Fruit fly (Drosophila melanogaster) whole organism, wandering third instar larva: Measurements from ENCODE around the gene Klp67A.

Source experiments
- Abd-B ChIP-seq: fragments of >200 bp; optimal IDR thresholded peaks from 2 replicates; lab custom pipeline; 2017; ENCODE audit warnings: missing biosample characterization, missing genetic modification characterization
- CG32264 ChIP-seq: fragments of 200-800 bp; sonication (Bioruptor generic); optimal IDR thresholded peaks from 2 replicates; lab custom pipeline; 2016; ENCODE audit warnings: missing biosample characterization, missing genetic modification characterization
- CG9705 ChIP-seq: fragments of 200-800 bp; sonication (Bioruptor generic); optimal IDR thresholded peaks from 2 replicates; lab custom pipeline; 2018; ENCODE audit warnings: missing biosample characterization, mild to moderate bottlenecking, missing genetic modification characterization
- CrebA ChIP-seq: fragments of 200-800 bp; sonication (Bioruptor generic); optimal IDR thresholded peaks from 2 replicates; lab custom pipeline; 2016; ENCODE audit warnings: missing biosample characterization, mild to moderate bottlenecking, missing genetic modification characterization, borderline replicate concordance
- Dfd ChIP-seq: fragments of >200 bp; optimal IDR thresholded peaks from 2 replicates; lab custom pipeline; 2017; ENCODE audit warnings: missing biosample characterization, missing genetic modification characterization
- Dif ChIP-seq: fragments of 200-275, 200-300 bp; sonication (Bioruptor generic); optimal IDR thresholded peaks from 2 replicates; lab custom pipeline; 2018; ENCODE audit warnings: missing biosample characterization, missing genetic modification characterization; ENCODE audit not compliant: partially characterized antibody
- GATAd ChIP-seq: sonication (Bioruptor generic); optimal IDR thresholded peaks from 2 replicates; lab custom pipeline; 2016; ENCODE audit warnings: missing biosample characterization, missing genetic modification characterization
- HLH106 ChIP-seq: fragments of 200-800 bp; optimal IDR thresholded peaks from 3 replicates; lab custom pipeline; 2019; ENCODE audit warnings: missing biosample characterization, mild to moderate bottlenecking, missing genetic modification characterization, moderate library complexity
- Hnf4 ChIP-seq: fragments of 200-800 bp; sonication (Bioruptor generic); optimal IDR thresholded peaks from 2 replicates; lab custom pipeline; 2016; ENCODE audit warnings: missing biosample characterization, mild to moderate bottlenecking, missing genetic modification characterization
- Hr78 ChIP-seq: fragments of >200 bp; optimal IDR thresholded peaks from 2 replicates; lab custom pipeline; 2017; ENCODE audit warnings: missing biosample characterization, missing genetic modification characterization
- Hr83 ChIP-seq: fragments of 200-300 bp; sonication (Bioruptor generic); optimal IDR thresholded peaks from 2 replicates; lab custom pipeline; 2016; ENCODE audit warnings: missing biosample characterization, mild to moderate bottlenecking, missing genetic modification characterization, moderate library complexity; ENCODE audit not compliant: poor library complexity, severe bottlenecking
- Jra ChIP-seq: sonication (Bioruptor generic); optimal IDR thresholded peaks from 2 replicates; lab custom pipeline; 2016; ENCODE audit warnings: missing biosample characterization, missing genetic modification characterization
- Mio ChIP-seq: sonication (Bioruptor generic); optimal IDR thresholded peaks from 2 replicates; lab custom pipeline; 2016; ENCODE audit warnings: missing biosample characterization, missing genetic modification characterization
- Myc ChIP-seq: fragments of >200 bp; optimal IDR thresholded peaks from 2 replicates; lab custom pipeline; 2017
- N ChIP-seq: fragments of >200 bp; optimal IDR thresholded peaks from 2 replicates; lab custom pipeline; 2018; ENCODE audit warnings: missing biosample characterization, missing external identifiers, missing genetic modification characterization
- OdsH ChIP-seq: fragments of 200-800 bp; sonication (Bioruptor generic); optimal IDR thresholded peaks from 2 replicates; lab custom pipeline; 2016; ENCODE audit warnings: missing biosample characterization, mild to moderate bottlenecking, missing genetic modification characterization
- Rel ChIP-seq, 2 experiments: fragments of 200-800 bp; sonication (Bioruptor generic) in 1 of 2; optimal IDR thresholded peaks; 2 replicates in 1 of 2; 3 replicates in 1 of 2; lab custom pipeline; 2016 to 2019; ENCODE audit warnings: mild to moderate bottlenecking in 2 of 2, missing biosample characterization in 2 of 2, missing genetic modification characterization in 2 of 2, moderate library complexity in 1 of 2
- Sp1 ChIP-seq: fragments of 200-800 bp; sonication (Bioruptor generic); optimal IDR thresholded peaks from 3 replicates; lab custom pipeline; 2019; ENCODE audit warnings: missing biosample characterization, mild to moderate bottlenecking, missing genetic modification characterization, moderate library complexity
- Vsx2 ChIP-seq: fragments of 200-300, 225-300 bp; sonication (Bioruptor generic); optimal IDR thresholded peaks from 2 replicates; lab custom pipeline; 2018; ENCODE audit warnings: missing biosample characterization, missing genetic modification characterization; ENCODE audit not compliant: partially characterized antibody
- br ChIP-seq: fragments of 200-800 bp; sonication (Bioruptor generic); optimal IDR thresholded peaks from 2 replicates; lab custom pipeline; 2016; ENCODE audit warnings: missing biosample characterization, missing genetic modification characterization
- brk ChIP-seq: fragments of 200-800 bp; sonication (Bioruptor generic); optimal IDR thresholded peaks from 2 replicates; lab custom pipeline; 2016; ENCODE audit warnings: missing biosample characterization, mild to moderate bottlenecking, missing genetic modification characterization
- dl ChIP-seq, 2 experiments: fragments of 175-275, 200-275 bp in 1 of 2; fragments of 200-275 bp in 1 of 2; sonication (Bioruptor generic); optimal IDR thresholded peaks; lab custom pipeline; 2018; ENCODE audit warnings: mild to moderate bottlenecking in 2 of 2, missing biosample characterization in 2 of 2, missing genetic modification characterization in 2 of 2, moderate library complexity in 2 of 2; ENCODE audit not compliant: partially characterized antibody in 2 of 2, insufficient read depth in 1 of 2
- dmrt93B ChIP-seq: fragments of 200-800 bp; sonication (Bioruptor generic); optimal IDR thresholded peaks from 2 replicates; lab custom pipeline; 2018; ENCODE audit warnings: missing biosample characterization, mild to moderate bottlenecking, missing genetic modification characterization
- dsf ChIP-seq: sonication (Bioruptor generic); optimal IDR thresholded peaks from 2 replicates; lab custom pipeline; 2016; ENCODE audit warnings: missing biosample characterization, missing genetic modification characterization, borderline replicate concordance
- ey ChIP-seq: fragments of 200-800 bp; sonication (Bioruptor generic); optimal IDR thresholded peaks from 2 replicates; lab custom pipeline; 2016; ENCODE audit warnings: missing biosample characterization, missing genetic modification characterization
- foxo ChIP-seq, 2 experiments: fragments of 200-800 bp; sonication (Bioruptor generic); optimal IDR thresholded peaks; 2 replicates in 1 of 2; 3 replicates in 1 of 2; lab custom pipeline; 2016 to 2017; ENCODE audit warnings: missing biosample characterization in 2 of 2, missing genetic modification characterization in 2 of 2
- fru ChIP-seq: fragments of 200-800 bp; sonication (Bioruptor generic); optimal IDR thresholded peaks from 3 replicates; lab custom pipeline; 2016; ENCODE audit warnings: missing biosample characterization, mild to moderate bottlenecking, missing genetic modification characterization
- h ChIP-seq: fragments of 200-800 bp; sonication (Bioruptor generic); optimal IDR thresholded peaks from 3 replicates; lab custom pipeline; 2016; ENCODE audit warnings: missing biosample characterization, mild to moderate bottlenecking, missing genetic modification characterization
- jim ChIP-seq: fragments of 175-275, 200-325 bp; sonication (Bioruptor generic); optimal IDR thresholded peaks from 2 replicates; lab custom pipeline; 2016; ENCODE audit warnings: missing biosample characterization, mild to moderate bottlenecking, missing genetic modification characterization
- lola ChIP-seq: fragments of >200 bp; optimal IDR thresholded peaks from 2 replicates; lab custom pipeline; 2017; ENCODE audit warnings: missing biosample characterization, missing genetic modification characterization
- pan ChIP-seq: fragments of >200 bp; optimal IDR thresholded peaks from 2 replicates; lab custom pipeline; 2017
- psq ChIP-seq: fragments of 200-800 bp; sonication (Bioruptor generic); optimal IDR thresholded peaks from 3 replicates; lab custom pipeline; 2017; ENCODE audit warnings: missing biosample characterization, mild to moderate bottlenecking, missing genetic modification characterization, moderate library complexity
- rgr ChIP-seq: fragments of 200-800 bp; sonication (Bioruptor generic); optimal IDR thresholded peaks from 3 replicates; lab custom pipeline; 2016; ENCODE audit warnings: missing biosample characterization, mild to moderate bottlenecking, missing genetic modification characterization
- sage ChIP-seq: fragments of 200-800 bp; sonication (Bioruptor generic); optimal IDR thresholded peaks from 2 replicates; lab custom pipeline; 2016; ENCODE audit warnings: missing biosample characterization, mild to moderate bottlenecking, missing genetic modification characterization
- sv ChIP-seq: fragments of 200-800 bp; sonication (Bioruptor generic); optimal IDR thresholded peaks from 3 replicates; lab custom pipeline; 2016; ENCODE audit warnings: missing biosample characterization, missing genetic modification characterization
- tai ChIP-seq: sonication (Bioruptor generic); optimal IDR thresholded peaks from 2 replicates; lab custom pipeline; 2016; ENCODE audit warnings: missing biosample characterization, missing genetic modification characterization
- usp ChIP-seq: fragments of >200 bp; optimal IDR thresholded peaks from 2 replicates; lab custom pipeline; 2017; ENCODE audit warnings: missing biosample characterization, missing genetic modification characterization
- woc ChIP-seq: sonication (Bioruptor generic); optimal IDR thresholded peaks from 2 replicates; lab custom pipeline; 2016; ENCODE audit warnings: missing biosample characterization, mild to moderate bottlenecking, missing genetic modification characterization

The Klp67A gene

dm6 chr3L:9401354-9402156, 34.7 kb upstream of the Klp67A start:
- TF ChIP-seq Hr83, result no peak
- TF ChIP-seq woc, result no peak
- TF ChIP-seq Myc, result no peak
- TF ChIP-seq CrebA (GFP tag; lab: Kevin White, UChicago), result peak; percentile 66
- TF ChIP-seq Hnf4 (GFP tag; lab: Kevin White, UChicago), result no peak
- TF ChIP-seq usp, result no peak
- TF ChIP-seq pan (lab: Kevin White, UChicago), result no peak
- TF ChIP-seq Jra (GFP tag; lab: Kevin White, UChicago), result peak; percentile 16
- TF ChIP-seq CG9705 (GFP tag; lab: Kevin White, UChicago), result no peak
- TF ChIP-seq N (GFP tag; lab: Kevin White, UChicago), result no peak
- no peak for TF ChIP-seq GATAd
- TF ChIP-seq Vsx2 (GFP tag; lab: Kevin White, UChicago), result no peak
- no peak for TF ChIP-seq ey (GFP tag; lab: Kevin White, UChicago)
- TF ChIP-seq Dif (GFP tag; lab: Kevin White, UChicago), result peak; percentile 92
- TF ChIP-seq psq, result peak; percentile 57
- no peak for TF ChIP-seq jim (GFP tag; lab: Kevin White, UChicago)
- peak; percentile 17 for TF ChIP-seq sage (GFP tag; lab: Kevin White, UChicago)
- TF ChIP-seq dmrt93B (GFP tag; lab: Kevin White, UChicago), result no peak
- TF ChIP-seq CG32264 (GFP tag; lab: Kevin White, UChicago), result no peak
- TF ChIP-seq dsf (GFP tag; lab: Kevin White, UChicago), result no peak
- no peak for TF ChIP-seq Dfd
- no peak for TF ChIP-seq Rel (GFP tag; optimal IDR thresholded peaks at IDR 0.05; lab: Kevin White, UChicago)
- no peak for TF ChIP-seq Rel (tag; optimal IDR thresholded peaks at IDR 0.05; lab: Kevin White, UChicago)
- no peak for TF ChIP-seq Mio (GFP tag; lab: Kevin White, UChicago)
- no peak for TF ChIP-seq Abd-B (GFP tag; lab: Kevin White, UChicago)
- TF ChIP-seq brk (GFP tag; lab: Kevin White, UChicago), result no peak
- peak; percentile 73 for TF ChIP-seq fru (GFP tag; lab: Kevin White, UChicago)
- TF ChIP-seq Sp1 (GFP tag; lab: Kevin White, UChicago), result no peak
- TF ChIP-seq HLH106 (tag; lab: Kevin White, UChicago), result no peak
- TF ChIP-seq h (GFP tag; lab: Kevin White, UChicago), result no peak
- TF ChIP-seq rgr (GFP tag; lab: Kevin White, UChicago), result no peak
- no peak for TF ChIP-seq OdsH (GFP tag; lab: Kevin White, UChicago)
- TF ChIP-seq foxo (GFP tag; optimal IDR thresholded peaks at IDR 0.05; lab: Kevin White, UChicago), result no peak
- TF ChIP-seq Hr78, result no peak
- no peak for TF ChIP-seq sv (GFP tag; lab: Kevin White, UChicago)
- TF ChIP-seq dl (GFP tag; optimal IDR thresholded peaks at IDR 0.05; lab: Kevin White, UChicago; ENCODE audit: insufficient read depth in 1 of 2, partially characterized antibody in 2 of 2), result peak; percentile 66 to 89
- no peak for TF ChIP-seq lola (GFP tag; lab: Kevin White, UChicago)
- no peak for TF ChIP-seq br (GFP tag; lab: Kevin White, UChicago)
- TF ChIP-seq tai, result no peak
- TF ChIP-seq, all 38 proteins: peak for 7

- no peak for TF ChIP-seq h (GFP tag; lab: Kevin White, UChicago)
- TF ChIP-seq tai, result no peak
- TF ChIP-seq N (GFP tag; lab: Kevin White, UChicago), result no peak
- no peak for TF ChIP-seq lola (GFP tag; lab: Kevin White, UChicago)
- TF ChIP-seq usp, result no peak
- no peak for TF ChIP-seq br (GFP tag; lab: Kevin White, UChicago)
- no peak for TF ChIP-seq brk (GFP tag; lab: Kevin White, UChicago)
- TF ChIP-seq HLH106 (tag; lab: Kevin White, UChicago), result no peak
Measured at dm6 chr3L:9400697-9401353, 34.0 kb upstream of the Klp67A start.
